Fruit fly (Drosophila melanogaster) S2 (cell line): ENCODE results near the gene CG9286.

Experiments
- CG8478 ChIP-seq: fragments of >200 bp; optimal IDR thresholded peaks from 2 replicates; lab custom pipeline; 2018
- CTCF ChIP-seq, 2 experiments: fragments of >200 bp; optimal IDR thresholded peaks; 2 replicates each; lab custom pipeline; 2018

DNA sequence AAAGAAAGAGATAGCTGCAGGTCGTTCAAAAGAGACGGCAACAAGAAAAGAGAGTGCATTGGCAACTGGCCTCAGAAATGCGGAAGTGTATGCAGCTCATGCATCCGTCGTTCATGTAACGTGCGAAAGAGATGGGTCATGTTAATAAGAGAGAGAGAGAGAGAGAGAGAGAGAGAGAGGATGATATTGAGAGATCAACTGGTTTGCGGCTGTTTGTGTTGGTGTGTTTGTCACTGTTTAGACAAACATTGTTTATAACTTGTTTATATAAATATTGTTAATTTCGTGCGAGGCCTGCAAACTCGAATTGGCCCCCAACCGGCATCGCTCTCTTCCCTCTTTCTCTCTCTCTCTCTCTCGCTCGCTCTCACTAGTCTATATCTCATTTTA is 13.9 kb downstream of the CG9286 start:
- no peak for TF ChIP-seq CG8478 (lab: Kevin White, UChicago)
- no peak for TF ChIP-seq CTCF (optimal IDR thresholded peaks at IDR 0.05; lab: Kevin White, UChicago)
